Comparison of ENCODE assay signal across 2 worm cellular contexts in genomic region chrII:4888527-4889487, ce11.
TF ChIP-seq lines count a peak whose summit lies in the region.

TSS of gene pgm-1 (plus strand) at chrII:4889437.

TF ChIP-seq in whole organism, L1 larva, 84 proteins besides CTCF, POLR2A, EP300 and RAD21 (continued from another document):
- TF ChIP-seq skn-1 (tag; optimal IDR thresholded peaks at IDR 0.05; lab: Kevin White, UChicago) = no peak
- no peak for TF ChIP-seq unc-62 (GFP tag; optimal IDR thresholded peaks at IDR 0.05; lab: Kevin White, UChicago)
- TF ChIP-seq blmp-1 (tag; optimal IDR thresholded peaks at IDR 0.05; lab: Kevin White, UChicago) = peak; percentile 25
- no peak for TF ChIP-seq sptf-1 (tag; optimal IDR thresholded peaks at IDR 0.05; lab: Kevin White, UChicago)
- TF ChIP-seq pax-3 (tag; optimal IDR thresholded peaks at IDR 0.05; lab: Kevin White, UChicago) = no peak
- no peak for TF ChIP-seq F16B12.6 (tag; optimal IDR thresholded peaks at IDR 0.05; lab: Kevin White, UChicago)
- TF ChIP-seq unc-86 (tag; optimal IDR thresholded peaks at IDR 0.05; lab: Kevin White, UChicago) = no peak
- TF ChIP-seq swsn-7 (tag; optimal IDR thresholded peaks at IDR 0.05; lab: Kevin White, UChicago) = peak; percentile 7
- no peak for TF ChIP-seq efl-3 (GFP tag; optimal IDR thresholded peaks at IDR 0.05; lab: Kevin White, UChicago)
- no peak for TF ChIP-seq egl-13 (tag; optimal IDR thresholded peaks at IDR 0.05; lab: Kevin White, UChicago)
- peak; percentile 70 for TF ChIP-seq nhr-71 (tag; optimal IDR thresholded peaks at IDR 0.05; lab: Kevin White, UChicago)
- TF ChIP-seq snpc-4 (tag; optimal IDR thresholded peaks at IDR 0.05; lab: Kevin White, UChicago) = no peak
- TF ChIP-seq dsc-1 (tag; optimal IDR thresholded peaks at IDR 0.05; lab: Kevin White, UChicago) = no peak
- no peak for TF ChIP-seq tbx-2 (tag; optimal IDR thresholded peaks at IDR 0.05; lab: Kevin White, UChicago)
- no peak for TF ChIP-seq aly-2 (tag; optimal IDR thresholded peaks at IDR 0.05; lab: Kevin White, UChicago)
- TF ChIP-seq aha-1 (tag; optimal IDR thresholded peaks at IDR 0.05; lab: Kevin White, UChicago) = no peak
- peak in 2 of 3 experiments; percentile 16 to 38 for TF ChIP-seq dpl-1 (GFP tag; optimal IDR thresholded peaks at IDR 0.05; lab: Kevin White, UChicago)
- no peak for TF ChIP-seq nhr-47 (tag; optimal IDR thresholded peaks at IDR 0.05; lab: Kevin White, UChicago)
- no peak for TF ChIP-seq unc-98 (GFP tag; IDR thresholded peaks at IDR 0.05; lab: Robert Waterston, UW)
- TF ChIP-seq unc-30 (tag; optimal IDR thresholded peaks at IDR 0.05; lab: Kevin White, UChicago) = no peak
- no peak for TF ChIP-seq lir-3 (tag; optimal IDR thresholded peaks at IDR 0.05; lab: Kevin White, UChicago; ENCODE audit: poor library complexity)
- TF ChIP-seq nhr-11 (tag; optimal IDR thresholded peaks at IDR 0.05; lab: Kevin White, UChicago) = no peak
- no peak for TF ChIP-seq hpl-2 (GFP tag; optimal IDR thresholded peaks at IDR 0.05; lab: Kevin White, UChicago)
- no peak for TF ChIP-seq lin-15B (tag; optimal IDR thresholded peaks at IDR 0.05; lab: Kevin White, UChicago)
- TF ChIP-seq Y116A8C.19 (tag; optimal IDR thresholded peaks at IDR 0.05; lab: Kevin White, UChicago; ENCODE audit: borderline replicate concordance) = no peak
- TF ChIP-seq alr-1 (tag; optimal IDR thresholded peaks at IDR 0.05; lab: Kevin White, UChicago; ENCODE audit: borderline replicate concordance) = no peak
- peak; percentile 6 for TF ChIP-seq nhr-85 (tag; lab: Kevin White, UChicago)
- no peak for TF ChIP-seq xbp-1 (tag; optimal IDR thresholded peaks at IDR 0.05; lab: Kevin White, UChicago)

TF ChIP-seq in whole organism, L4 larva, 104 proteins besides CTCF, POLR2A, EP300 and RAD21 (continued from another document):
- TF ChIP-seq ama-1 (optimal IDR thresholded peaks at IDR 0.05; lab: Kevin White, UChicago) (peak; percentile 56), mep-1 (tag; optimal IDR thresholded peaks at IDR 0.05; lab: Kevin White, UChicago) (peak; percentile 9), tag-97 (GFP tag; IDR thresholded peaks at IDR 0.05; lab: Robert Waterston, UW) (no peak), unc-130 (GFP tag; optimal IDR thresholded peaks at IDR 0.05; lab: Kevin White, UChicago) (no peak), hlh-30 (tag; optimal IDR thresholded peaks at IDR 0.05; lab: Kevin White, UChicago; ENCODE audit: insufficient read depth) (no peak), dpl-1 (GFP tag; optimal IDR thresholded peaks at IDR 0.05; lab: Kevin White, UChicago) (no peak), ceh-44 (GFP tag; IDR thresholded peaks at IDR 0.05; lab: Robert Waterston, UW) (no peak), F49E8.2 (tag; optimal IDR thresholded peaks at IDR 0.05; lab: Kevin White, UChicago; ENCODE audit: borderline replicate concordance) (no peak), daf-12 (tag; optimal IDR thresholded peaks at IDR 0.05; lab: Kevin White, UChicago) (no peak), egl-27 (tag; optimal IDR thresholded peaks at IDR 0.05; lab: Kevin White, UChicago) (no peak), tra-1 (GFP tag; IDR thresholded peaks at IDR 0.05; lab: Robert Waterston, UW) (0 out of 2 replicates have a peak, but pooled peaks have one; percentile 29), lin-15B (tag; optimal IDR thresholded peaks at IDR 0.05; lab: Kevin White, UChicago) (no peak), zip-11 (GFP tag; IDR thresholded peaks at IDR 0.05; lab: Robert Waterston, UW) (no peak), rbr-2 (tag; optimal IDR thresholded peaks at IDR 0.05; lab: Kevin White, UChicago) (no peak), T26A8.4 (GFP tag; IDR thresholded peaks at IDR 0.05; lab: Robert Waterston, UW) (no peak), nhr-10 (tag; optimal IDR thresholded peaks at IDR 0.05; lab: Kevin White, UChicago) (no peak), Y48G9A.11 (GFP tag; IDR thresholded peaks at IDR 0.05; lab: Robert Waterston, UW) (no peak), nhr-11 (tag; optimal IDR thresholded peaks at IDR 0.05; lab: Kevin White, UChicago) (peak; percentile 61), mxl-2 (GFP tag; conservative IDR thresholded peaks at IDR 0.05; lab: Robert Waterston, UW) (no peak), cey-2 (tag; optimal IDR thresholded peaks at IDR 0.05; lab: Kevin White, UChicago; ENCODE audit: borderline replicate concordance, insufficient read depth) (no peak), unc-39 (tag; optimal IDR thresholded peaks at IDR 0.05; lab: Kevin White, UChicago) (no peak), fos-1 (tag; optimal IDR thresholded peaks at IDR 0.05; lab: Kevin White, UChicago) (no peak), fkh-10 (GFP tag; optimal IDR thresholded peaks at IDR 0.05; lab: Kevin White, UChicago) (no peak), F37D6.2 (tag; optimal IDR thresholded peaks at IDR 0.05; lab: Kevin White, UChicago) (no peak), ZK337.2 (GFP tag; IDR thresholded peaks at IDR 0.05; lab: Robert Waterston, UW) (no peak), hlh-11 (tag; optimal IDR thresholded peaks at IDR 0.05; lab: Kevin White, UChicago) (peak; percentile 72), dmd-9 (GFP tag; IDR thresholded peaks at IDR 0.05; lab: Robert Waterston, UW) (no peak)
